Fruit fly (Drosophila melanogaster) S2 (cell line): Measurements from ENCODE around the gene CG14298.

Experiments
- CG8478 ChIP-seq: fragments of >200 bp; optimal IDR thresholded peaks from 2 replicates; lab custom pipeline; 2018
- CTCF ChIP-seq, 2 experiments: fragments of >200 bp; optimal IDR thresholded peaks; 2 replicates each; lab custom pipeline; 2018

DNA sequence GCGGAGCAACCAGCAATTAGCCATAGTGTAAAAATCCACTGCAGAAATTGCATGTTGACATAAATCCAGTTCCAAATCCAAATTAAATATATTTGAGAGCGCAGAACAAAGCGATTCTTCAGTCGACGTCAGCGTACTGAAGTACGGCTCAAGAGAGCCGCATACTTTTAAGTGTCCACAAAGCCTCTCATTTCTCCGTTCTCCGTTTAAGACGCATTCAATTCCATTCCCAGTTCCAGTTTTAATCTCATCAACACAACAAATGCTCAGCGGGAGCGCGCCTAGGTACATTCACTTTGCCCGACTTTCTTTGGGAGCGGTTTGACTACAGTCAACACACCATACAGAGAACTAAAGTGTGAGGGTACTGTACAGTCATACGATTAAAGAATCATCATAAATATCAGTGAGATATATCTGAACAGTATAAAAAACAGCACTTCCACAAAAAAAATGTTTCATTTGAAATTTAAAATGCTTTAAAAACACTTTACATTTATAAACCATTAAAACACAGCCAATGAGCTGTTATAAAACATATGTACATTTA, 37.5 kb downstream of the CG14298 start, which contains the start of gene Sgsh:
- TF ChIP-seq CG8478 (lab: Kevin White, UChicago) (no peak), CTCF (optimal IDR thresholded peaks at IDR 0.05; lab: Kevin White, UChicago) (no peak)
